Fruit fly (Drosophila melanogaster): ENCODE results near the gene ana1.

DNA sequence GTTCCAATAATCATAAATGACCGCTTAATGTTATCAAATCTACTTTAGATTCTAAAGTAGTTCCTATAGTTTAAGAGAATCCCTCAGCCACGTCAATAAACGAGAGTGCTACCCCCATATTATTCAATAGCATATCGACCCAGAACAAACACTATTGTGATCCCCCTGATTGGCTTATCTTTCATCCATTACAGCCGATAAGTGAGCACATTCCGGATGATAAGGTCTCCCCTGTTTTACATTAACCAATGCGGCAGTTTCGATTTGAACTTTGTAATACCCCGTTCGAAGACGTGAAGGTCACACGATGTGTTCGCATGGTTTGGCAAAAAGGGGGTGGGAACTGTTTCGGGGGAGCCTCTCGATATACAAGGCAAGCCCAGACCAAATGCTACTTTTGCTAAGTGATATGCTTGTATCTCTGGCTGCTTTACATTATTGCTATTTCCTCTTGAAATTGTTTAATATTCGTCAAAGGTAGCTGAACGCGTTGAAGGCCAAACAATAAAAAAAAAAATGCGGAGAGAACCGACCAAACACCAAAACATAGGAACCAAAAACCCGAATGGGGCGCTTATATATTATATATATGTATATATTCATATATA lies 33.9 kb downstream of the ana1 start:
- TF ChIP-seq CG6854 (GFP tag; optimal IDR thresholded peaks at IDR 0.05) (no peak), CG9139 (GFP tag; optimal IDR thresholded peaks at IDR 0.05) (no peak), fkh (GFP tag; optimal IDR thresholded peaks at IDR 0.05) (no peak), pdm3 (GFP tag; optimal IDR thresholded peaks at IDR 0.05) (no peak), Sox15 (GFP tag; optimal IDR thresholded peaks at IDR 0.05) (no peak), CG6808 (GFP tag; optimal IDR thresholded peaks at IDR 0.05) (no peak), topi (GFP tag; optimal IDR thresholded peaks at IDR 0.05) (no peak), CG16779 (tag; optimal IDR thresholded peaks at IDR 0.05) (no peak), Eip78C (GFP tag) (no peak), dsx (GFP tag; optimal IDR thresholded peaks at IDR 0.05; ENCODE audit: poor library complexity, severe bottlenecking) (no peak), CG4318 (GFP tag; optimal IDR thresholded peaks at IDR 0.05) (no peak), fd59A (GFP tag; optimal IDR thresholded peaks at IDR 0.05) (no peak), esn (GFP tag; optimal IDR thresholded peaks at IDR 0.05) (no peak), CG3032 (tag; optimal IDR thresholded peaks at IDR 0.05) (no peak)
